Fruit fly (Drosophila melanogaster) whole organism, embryonic: ENCODE measurements around the gene CG43290.

Experiments used
- CG11247 ChIP-seq: fragments of 200-800 bp; sonication (Bioruptor generic); IDR thresholded peaks from 2 replicates; pipeline ENCODE4 v1.3.6; 2022; ENCODE audit warnings: missing biosample characterization, missing genetic modification characterization
- CG11560 ChIP-seq: fragments of 200-800 bp; sonication (Bioruptor generic); IDR thresholded peaks from 3 replicates; pipeline ENCODE4 v1.3.6; 2022; ENCODE audit warnings: missing biosample characterization, missing genetic modification characterization
- CG12659 ChIP-seq: fragments of 200-800 bp; sonication (Bioruptor generic); optimal IDR thresholded peaks from 3 replicates; lab custom pipeline; 2017; ENCODE audit warnings: mild to moderate bottlenecking, missing biosample characterization, missing genetic modification reagents, missing genetic modification characterization
- CG17802 ChIP-seq: fragments of 200-800 bp; sonication (Bioruptor generic); optimal IDR thresholded peaks from 2 replicates; lab custom pipeline; 2018; ENCODE audit warnings: missing biosample characterization, mild to moderate bottlenecking, missing genetic modification characterization, moderate library complexity
- CG2129 ChIP-seq: fragments of 200-800 bp; sonication (Bioruptor generic); IDR thresholded peaks from 2 replicates; pipeline ENCODE4 v1.3.6; 2022; ENCODE audit warnings: missing biosample characterization, missing genetic modification characterization; ENCODE audit not compliant: partially characterized antibody
- CG30403 ChIP-seq: fragments of 200-800 bp; sonication (Bioruptor generic); optimal IDR thresholded peaks from 3 replicates; lab custom pipeline; 2016; ENCODE audit warnings: missing biosample characterization, missing genetic modification characterization
- CG32772 ChIP-seq: fragments of 200-800 bp; sonication (Bioruptor generic); IDR thresholded peaks from 2 replicates; pipeline ENCODE4 v1.3.6; 2022; ENCODE audit warnings: missing biosample characterization, missing genetic modification characterization
- CG33213 ChIP-seq: fragments of 200-800 bp; sonication (Bioruptor generic); optimal IDR thresholded peaks from 3 replicates; lab custom pipeline; 2016; ENCODE audit warnings: missing biosample characterization, missing genetic modification characterization
- CG33557 ChIP-seq: fragments of 200-800 bp; sonication (Bioruptor generic); optimal IDR thresholded peaks from 2 replicates; lab custom pipeline; 2019; ENCODE audit warnings: missing biosample characterization, mild to moderate bottlenecking, missing genetic modification characterization, moderate library complexity
- CG6791 ChIP-seq: fragments of 200-800 bp; sonication (Bioruptor generic); IDR thresholded peaks from 3 replicates; pipeline ENCODE4 v1.3.6; 2022; ENCODE audit warnings: missing biosample characterization, missing genetic modification characterization; ENCODE audit not compliant: partially characterized antibody
- CG7372 ChIP-seq: fragments of 200-800 bp; sonication (Bioruptor generic); IDR thresholded peaks from 2 replicates; pipeline ENCODE4 v1.3.6; 2022; ENCODE audit warnings: missing biosample characterization, missing genetic modification characterization
- CG7987 ChIP-seq: fragments of 200-800 bp; sonication (Bioruptor generic); optimal IDR thresholded peaks from 2 replicates; lab custom pipeline; 2018; ENCODE audit warnings: missing biosample characterization, mild to moderate bottlenecking, missing genetic modification characterization, moderate library complexity
- CTCF ChIP-seq: fragments of 200-800 bp; sonication (Bioruptor generic); optimal IDR thresholded peaks from 2 replicates; lab custom pipeline; 2017; ENCODE audit warnings: missing biosample characterization, mild to moderate bottlenecking, missing genetic modification characterization, moderate library complexity
- Camta ChIP-seq: fragments of 200-800 bp; sonication (Bioruptor generic); optimal IDR thresholded peaks from 2 replicates; lab custom pipeline; 2016; ENCODE audit warnings: missing biosample characterization, missing genetic modification characterization
- Dip2 ChIP-seq: fragments of 200-800 bp; sonication (Bioruptor generic); IDR thresholded peaks from 2 replicates; pipeline ENCODE4 v1.3.6; 2022; ENCODE audit warnings: missing biosample characterization, missing genetic modification characterization
- Fer3 ChIP-seq: fragments of 200-800 bp; sonication (Bioruptor generic); optimal IDR thresholded peaks from 2 replicates; lab custom pipeline; 2018; ENCODE audit warnings: missing biosample characterization, mild to moderate bottlenecking, missing genetic modification characterization, moderate library complexity
- Hey ChIP-seq: fragments of 200-800 bp; sonication (Bioruptor generic); optimal IDR thresholded peaks from 3 replicates; lab custom pipeline; 2018; ENCODE audit warnings: missing biosample characterization, mild to moderate bottlenecking, missing genetic modification characterization
- Nf-YB ChIP-seq: fragments of 200-800 bp; sonication (Bioruptor generic); optimal IDR thresholded peaks from 3 replicates; lab custom pipeline; 2019; ENCODE audit warnings: missing biosample characterization, mild to moderate bottlenecking, missing genetic modification characterization, moderate library complexity
- Oli ChIP-seq: fragments of 200-800 bp; sonication (Bioruptor generic); optimal IDR thresholded peaks from 2 replicates; lab custom pipeline; 2018; ENCODE audit warnings: missing biosample characterization, mild to moderate bottlenecking, missing genetic modification characterization, moderate library complexity
- Pdp1 ChIP-seq, 2 experiments: fragments of 200-800 bp; sonication (Bioruptor generic); optimal IDR thresholded peaks; 3 replicates each; lab custom pipeline; 2016; ENCODE audit warnings: missing biosample characterization in 2 of 2, missing genetic modification characterization in 2 of 2, mild to moderate bottlenecking in 1 of 2, moderate library complexity in 1 of 2
- Poxn ChIP-seq: fragments of 200-800 bp; sonication (Bioruptor generic); IDR thresholded peaks from 2 replicates; pipeline ENCODE4 v1.3.6; 2022; ENCODE audit warnings: missing biosample characterization, missing genetic modification characterization
- Rfx ChIP-seq: fragments of 200-800 bp; sonication (Bioruptor generic); IDR thresholded peaks from 2 replicates; pipeline ENCODE4 v1.3.6; 2022; ENCODE audit warnings: missing biosample characterization, missing genetic modification characterization
- Scr ChIP-seq: fragments of 200-800 bp; sonication (Bioruptor generic); IDR thresholded peaks from 2 replicates; pipeline ENCODE4 v1.3.6; 2022; ENCODE audit warnings: missing biosample characterization, missing genetic modification characterization; ENCODE audit not compliant: partially characterized antibody
- Usf ChIP-seq: fragments of 200-800 bp; sonication (Bioruptor generic); optimal IDR thresholded peaks from 2 replicates; lab custom pipeline; 2017; ENCODE audit warnings: missing genotype, missing biosample characterization, missing genetic modification characterization
- ac ChIP-seq: fragments of 200-800 bp; sonication (Bioruptor generic); optimal IDR thresholded peaks from 3 replicates; lab custom pipeline; 2017; ENCODE audit warnings: missing biosample characterization, mild to moderate bottlenecking, missing genetic modification characterization
- ap ChIP-seq: fragments of 200-800 bp; sonication (Bioruptor generic); IDR thresholded peaks from 2 replicates; pipeline ENCODE4 v1.3.6; 2022; ENCODE audit warnings: missing biosample characterization, missing genetic modification characterization
- ato ChIP-seq: fragments of 200-800 bp; sonication (Bioruptor generic); IDR thresholded peaks from 2 replicates; pipeline ENCODE4 v1.3.6; 2022; ENCODE audit warnings: missing biosample characterization, missing genetic modification characterization; ENCODE audit not compliant: partially characterized antibody
- bcd ChIP-seq: fragments of 200-800 bp; sonication (Bioruptor generic); optimal IDR thresholded peaks from 2 replicates; lab custom pipeline; 2017; ENCODE audit warnings: missing biosample characterization, mild to moderate bottlenecking, missing genetic modification characterization
- cas ChIP-seq: fragments of 200-800 bp; sonication (Bioruptor generic); IDR thresholded peaks from 2 replicates; pipeline ENCODE4 v1.3.6; 2022; ENCODE audit warnings: missing biosample characterization, missing genetic modification characterization
- chm ChIP-seq: fragments of 200-800 bp; sonication (Bioruptor generic); IDR thresholded peaks from 2 replicates; pipeline ENCODE4 v1.3.6; 2022; ENCODE audit warnings: missing biosample characterization, missing genetic modification characterization
- croc ChIP-seq: fragments of 200-800 bp; sonication (Bioruptor generic); conservative IDR thresholded peaks from 3 replicates; pipeline ENCODE4 v1.3.6; 2022; ENCODE audit warnings: missing biosample characterization, missing genetic modification characterization
- dm ChIP-seq: fragments of 200-800 bp; sonication (Bioruptor generic); optimal IDR thresholded peaks from 3 replicates; lab custom pipeline; 2016; ENCODE audit warnings: missing biosample characterization, missing genetic modification characterization
- dmrt99B ChIP-seq: fragments of 200-800 bp; sonication (Bioruptor generic); optimal IDR thresholded peaks from 2 replicates; lab custom pipeline; 2018; ENCODE audit warnings: missing biosample characterization, mild to moderate bottlenecking, missing genetic modification characterization, moderate library complexity
- emc ChIP-seq: fragments of 200-800 bp; sonication (Bioruptor generic); optimal IDR thresholded peaks from 2 replicates; lab custom pipeline; 2016; ENCODE audit warnings: missing biosample characterization, missing genetic modification characterization
- fd64A ChIP-seq: fragments of 200-800 bp; sonication (Bioruptor generic); optimal IDR thresholded peaks from 3 replicates; lab custom pipeline; 2018; ENCODE audit warnings: missing biosample characterization, mild to moderate bottlenecking, missing genetic modification characterization
- fd96Cb ChIP-seq: fragments of 200-800 bp; sonication (Bioruptor generic); optimal IDR thresholded peaks from 2 replicates; lab custom pipeline; 2018; ENCODE audit warnings: missing biosample characterization, mild to moderate bottlenecking, missing genetic modification characterization, moderate library complexity
- gem ChIP-seq: fragments of 200-800 bp; sonication (Bioruptor generic); optimal IDR thresholded peaks from 2 replicates; lab custom pipeline; 2019; ENCODE audit warnings: missing biosample characterization, mild to moderate bottlenecking, missing genetic modification characterization, moderate library complexity
- grau ChIP-seq: fragments of 200-800 bp; optimal IDR thresholded peaks from 3 replicates; lab custom pipeline; 2019; ENCODE audit warnings: missing biosample characterization, mild to moderate bottlenecking, missing genetic modification characterization, moderate library complexity
- gsb-n ChIP-seq: fragments of 200-800 bp; sonication (Bioruptor generic); optimal IDR thresholded peaks from 3 replicates; lab custom pipeline; 2018; ENCODE audit warnings: missing biosample characterization, mild to moderate bottlenecking, missing genetic modification characterization
- hkb ChIP-seq, 2 experiments: fragments of 200-800 bp in 1 of 2; fragments of >200 bp in 1 of 2; sonication (Bioruptor generic) in 1 of 2; IDR thresholded peaks in 1 of 2; optimal IDR thresholded peaks in 1 of 2; 2 replicates each; pipeline versions ENCODE4 v1.3.6 to Lab custom; 2017 to 2022; ENCODE audit warnings: missing biosample characterization in 1 of 2, missing genetic modification characterization in 1 of 2
- ind ChIP-seq: fragments of 200-800 bp; sonication (Bioruptor generic); optimal IDR thresholded peaks from 3 replicates; lab custom pipeline; 2016; ENCODE audit warnings: missing biosample characterization, missing genetic modification characterization
- lbe ChIP-seq: fragments of 200-800 bp; sonication (Bioruptor generic); optimal IDR thresholded peaks from 2 replicates; lab custom pipeline; 2016; ENCODE audit warnings: missing biosample characterization, mild to moderate bottlenecking, missing genetic modification characterization
- nmo ChIP-seq: fragments of 200-800 bp; sonication (Bioruptor generic); optimal IDR thresholded peaks from 2 replicates; lab custom pipeline; 2018; ENCODE audit warnings: missing biosample characterization, mild to moderate bottlenecking, missing genetic modification characterization, moderate library complexity
- otp ChIP-seq: fragments of 200-800 bp; sonication (Bioruptor generic); IDR thresholded peaks from 3 replicates; pipeline ENCODE4, ENCODE4 v1.3.6; 2022; ENCODE audit warnings: missing biosample characterization, missing genetic modification characterization
- pros ChIP-seq: fragments of 200-800 bp; sonication (Bioruptor generic); optimal IDR thresholded peaks from 3 replicates; lab custom pipeline; 2019; ENCODE audit warnings: missing biosample characterization, mild to moderate bottlenecking, missing genetic modification characterization, moderate library complexity
- ro ChIP-seq: fragments of 200-800 bp; sonication (Bioruptor generic); IDR thresholded peaks from 2 replicates; pipeline ENCODE4 v1.3.6; 2022; ENCODE audit warnings: missing biosample characterization, missing genetic modification characterization
- twi ChIP-seq: fragments of 200-800 bp; optimal IDR thresholded peaks from 2 replicates; lab custom pipeline; 2019; ENCODE audit warnings: missing biosample characterization, mild to moderate bottlenecking, missing genetic modification characterization, moderate library complexity
- wek ChIP-seq: fragments of 200-800 bp; sonication (Bioruptor generic); optimal IDR thresholded peaks from 3 replicates; lab custom pipeline; 2018; ENCODE audit warnings: missing biosample characterization, mild to moderate bottlenecking, missing genetic modification characterization, moderate library complexity
- zf30C ChIP-seq: fragments of 200-800 bp; sonication (Bioruptor generic); optimal IDR thresholded peaks from 3 replicates; lab custom pipeline; 2018; ENCODE audit warnings: missing biosample characterization, mild to moderate bottlenecking, missing genetic modification characterization

Gene CG43290

dm6 chr3R:7346445-7346844, 2.9 kb downstream of the CG43290 start, which contains the start of gene nxf4 (continued):
- TF ChIP-seq nmo (GFP tag; lab: Kevin White, UChicago) (peak; percentile 76), CG12659 (GFP tag; lab: Kevin White, UChicago) (peak; percentile 28), Scr (no peak), Pdp1 (GFP tag; optimal IDR thresholded peaks at IDR 0.05; lab: Kevin White, UChicago) (peak in 1 of 2 experiments; percentile 79), CTCF (GFP tag; lab: Kevin White, UChicago) (peak; percentile 98), ato (no peak), CG33213 (GFP tag; lab: Kevin White, UChicago) (peak; percentile 92), dm (GFP tag; lab: Kevin White, UChicago) (peak; percentile 67), CG17802 (peak; percentile 73), Poxn (GFP tag; lab: Robert Waterston, UW) (peak; percentile 29; the same call in 1 of the 2 replicates), emc (GFP tag; lab: Kevin White, UChicago) (peak; percentile 79), ap (GFP tag; lab: Robert Waterston, UW) (no peak), Usf (GFP tag; lab: Kevin White, UChicago) (no peak), CG2129 (GFP tag; lab: Robert Waterston, UW) (no peak), zf30C (no peak), CG6791 (GFP tag; lab: Robert Waterston, UW) (peak; percentile 48; the same call in 2 of the 3 replicates), grau (no peak), bcd (GFP tag; lab: Kevin White, UChicago) (peak; percentile 83), wek (GFP tag; lab: Kevin White, UChicago) (no peak), twi (tag; lab: Kevin White, UChicago) (no peak), chm (GFP tag; lab: Robert Waterston, UW) (no peak), CG32772 (GFP tag; lab: Robert Waterston, UW) (peak; percentile 62), CG11560 (peak; percentile 27; the same call in 1 of the 3 replicates), Hey (no peak), Fer3 (tag; lab: Kevin White, UChicago) (peak; percentile 59), Oli (peak; percentile 37), CG11247 (peak; percentile 85), CG30403 (GFP tag; lab: Kevin White, UChicago) (peak; percentile 84), Camta (GFP tag; lab: Kevin White, UChicago) (peak; percentile 73), CG7987 (no peak), Rfx (GFP tag; lab: Robert Waterston, UW) (peak; percentile 89), CG33557 (GFP tag; lab: Kevin White, UChicago) (peak; percentile 43), fd64A (GFP tag; lab: Kevin White, UChicago) (no peak), fd96Cb (peak; percentile 35), ind (GFP tag; lab: Kevin White, UChicago) (peak; percentile 72), hkb (optimal IDR thresholded peaks at IDR 0.05; lab: Kevin White, UChicago) (peak; percentile 70), hkb (GFP tag; IDR thresholded peaks at IDR 0.05; lab: Robert Waterston, UW) (no peak), lbe (GFP tag; lab: Kevin White, UChicago) (no peak), gem (tag; lab: Kevin White, UChicago) (peak; percentile 76), cas (GFP tag; lab: Robert Waterston, UW) (no peak), gsb-n (peak; percentile 1), ro (GFP tag; lab: Robert Waterston, UW) (no peak), dmrt99B (tag; lab: Kevin White, UChicago) (peak; percentile 32), CG7372 (GFP tag; lab: Robert Waterston, UW) (peak; percentile 65), Dip2 (GFP tag; lab: Robert Waterston, UW) (peak; percentile 96), Nf-YB (GFP tag; lab: Kevin White, UChicago) (peak; percentile 17), otp (GFP tag; lab: Robert Waterston, UW) (peak; percentile 52; the same call in 1 of the 3 replicates), ac (GFP tag; lab: Kevin White, UChicago) (peak; percentile 20), pros (GFP tag; lab: Kevin White, UChicago) (no peak), croc (GFP tag; lab: Robert Waterston, UW) (peak; percentile 51; the same call in 2 of the 3 replicates)
